Worm (Caenorhabditis elegans) whole organism, L1 larva: ENCODE measurements around the gene T10F2.2.

ENCODE experiments used
- C34B4.2 ChIP-seq: sonication (generic microtip); optimal IDR thresholded peaks from 2 replicates; lab custom pipeline; 2017; ENCODE audit warnings: mild to moderate bottlenecking, missing genetic modification characterization, missing compliant biosample characterization
- F16B12.6 ChIP-seq: fragments of 150-350 bp; optimal IDR thresholded peaks from 2 replicates; lab custom pipeline; 2014; ENCODE audit warnings: missing biosample characterization, missing genetic modification characterization
- alr-1 ChIP-seq: fragments of 200-800 bp; sonication (Bioruptor generic); optimal IDR thresholded peaks from 2 replicates; lab custom pipeline; 2018; ENCODE audit warnings: borderline replicate concordance, mild to moderate bottlenecking, missing genetic modification characterization, missing compliant biosample characterization
- aly-2 ChIP-seq: fragments of 150-350 bp; optimal IDR thresholded peaks from 2 replicates; lab custom pipeline; 2014; ENCODE audit warnings: missing biosample characterization, missing genetic modification characterization
- ama-1 ChIP-seq: fragments of 150-350 bp; optimal IDR thresholded peaks from 2 replicates; lab custom pipeline; 2014
- blmp-1 ChIP-seq: fragments of 150-350 bp; optimal IDR thresholded peaks from 2 replicates; lab custom pipeline; 2014; ENCODE audit warnings: missing biosample characterization, missing genetic modification characterization
- ceh-8 ChIP-seq: fragments of 200-800 bp; sonication (Bioruptor generic); optimal IDR thresholded peaks from 2 replicates; lab custom pipeline; 2018; ENCODE audit warnings: mild to moderate bottlenecking, missing genetic modification characterization, moderate library complexity, missing compliant biosample characterization
- ceh-90 ChIP-seq: sonication (generic microtip); optimal IDR thresholded peaks from 2 replicates; lab custom pipeline; 2016; ENCODE audit warnings: missing genetic modification characterization, missing compliant biosample characterization
- ces-1 ChIP-seq: fragments of 150-350 bp; optimal IDR thresholded peaks from 2 replicates; lab custom pipeline; 2014; ENCODE audit warnings: missing biosample characterization, missing genetic modification reagents, missing genetic modification characterization
- efl-1 ChIP-seq, 4 experiments: fragments of 150-350 bp; optimal IDR thresholded peaks in 3 of 4; peaks in 1 of 4; 1 replicate in 1 of 4; 2 replicates in 3 of 4; lab custom pipeline; 2014; ENCODE audit warnings: missing biosample characterization in 2 of 4, missing genetic modification characterization in 2 of 4, missing genetic modification reagents in 2 of 4
- efl-3 ChIP-seq: fragments of 200-800 bp; sonication (Bioruptor generic); optimal IDR thresholded peaks from 2 replicates; lab custom pipeline; 2018; ENCODE audit warnings: mild to moderate bottlenecking, missing genetic modification characterization, missing compliant biosample characterization
- egl-13 ChIP-seq: sonication (generic microtip); optimal IDR thresholded peaks from 2 replicates; lab custom pipeline; 2016; ENCODE audit warnings: missing genotype, missing genetic modification reagents, missing genetic modification characterization, missing compliant biosample characterization
- egl-27 ChIP-seq, 2 experiments: fragments of 150-350 bp in 1 of 2; sonication (generic microtip); optimal IDR thresholded peaks; 3 replicates each; lab custom pipeline; 2017 to 2018; ENCODE audit warnings: missing biosample characterization in 2 of 2, missing genetic modification characterization in 2 of 2, missing genetic modification reagents in 2 of 2
- elt-2 ChIP-seq: sonication (generic microtip); optimal IDR thresholded peaks from 2 replicates; lab custom pipeline; 2016; ENCODE audit warnings: missing genetic modification characterization, mild to moderate bottlenecking, inconsistent platforms, missing compliant biosample characterization, missing genetic modification reagents
- elt-3 ChIP-seq, 6 experiments: fragments of 150-350 bp in 1 of 6; sonication (generic microtip); optimal IDR thresholded peaks; 2 replicates each; lab custom pipeline; 2017 to 2018; ENCODE audit warnings: missing biosample characterization in 6 of 6, missing genetic modification characterization in 6 of 6, inconsistent platforms in 1 of 6
- ets-5 ChIP-seq: fragments of 200-800 bp; sonication (Bioruptor generic); IDR thresholded peaks from 2 replicates; pipeline ENCODE4 v1.3.6; 2022; ENCODE audit warnings: missing genetic modification characterization, missing compliant biosample characterization
- fkh-4 ChIP-seq: sonication (generic microtip); optimal IDR thresholded peaks from 2 replicates; lab custom pipeline; 2016; ENCODE audit warnings: missing compliant biosample characterization, missing genetic modification characterization, borderline replicate concordance
- hlh-17 ChIP-seq: fragments of 200-800 bp; sonication (Bioruptor generic); optimal IDR thresholded peaks from 2 replicates; lab custom pipeline; 2018; ENCODE audit warnings: missing genetic modification characterization, mild to moderate bottlenecking, missing compliant biosample characterization, moderate library complexity, borderline replicate concordance
- hpl-2 ChIP-seq: fragments of 150-350 bp; optimal IDR thresholded peaks from 2 replicates; lab custom pipeline; 2014; ENCODE audit warnings: missing biosample characterization, missing genetic modification reagents, missing genetic modification characterization
- jun-1 ChIP-seq: fragments of 150-350 bp; optimal IDR thresholded peaks from 2 replicates; lab custom pipeline; 2014; ENCODE audit warnings: missing biosample characterization, missing genetic modification reagents, missing genetic modification characterization
- lin-14 ChIP-seq: fragments of 200-800 bp; sonication (Bioruptor generic); optimal IDR thresholded peaks from 2 replicates; lab custom pipeline; 2018; ENCODE audit warnings: mild to moderate bottlenecking, missing genetic modification characterization, moderate library complexity, missing compliant biosample characterization
- lin-35 ChIP-seq, 2 experiments: fragments of 150-350 bp; optimal IDR thresholded peaks; 2 replicates each; lab custom pipeline; 2014; ENCODE audit warnings: missing biosample characterization in 2 of 2, missing genetic modification characterization in 2 of 2, missing genetic modification reagents in 2 of 2
- lsy-2 ChIP-seq, 2 experiments: fragments of 150-350 bp; optimal IDR thresholded peaks; 2 replicates each; lab custom pipeline; 2014; ENCODE audit warnings: missing biosample characterization in 2 of 2, missing genetic modification characterization in 2 of 2
- mdl-1 ChIP-seq, 2 experiments: fragments of 150-350 bp; optimal IDR thresholded peaks; 2 replicates each; lab custom pipeline; 2014 to 2017; ENCODE audit warnings: missing biosample characterization in 2 of 2, missing genetic modification characterization in 2 of 2, inconsistent platforms in 1 of 2
- nhr-12 ChIP-seq: sonication (generic microtip); optimal IDR thresholded peaks from 2 replicates; lab custom pipeline; 2017; ENCODE audit warnings: missing biosample characterization, missing genetic modification characterization
- nhr-19 ChIP-seq: fragments of 200-800 bp; sonication (Bioruptor generic); conservative IDR thresholded peaks from 2 replicates; pipeline ENCODE4 v1.3.6; 2022; ENCODE audit warnings: missing genetic modification characterization, missing compliant biosample characterization
- nhr-71 ChIP-seq: sonication (generic microtip); optimal IDR thresholded peaks from 2 replicates; lab custom pipeline; 2016; ENCODE audit warnings: mild to moderate bottlenecking, missing genetic modification characterization, moderate library complexity, missing compliant biosample characterization
- nhr-76 ChIP-seq: sonication (generic microtip); optimal IDR thresholded peaks from 2 replicates; lab custom pipeline; 2017; ENCODE audit warnings: missing biosample characterization, missing genetic modification characterization
- nhr-77 ChIP-seq: fragments of 150-350 bp; optimal IDR thresholded peaks from 2 replicates; lab custom pipeline; 2014; ENCODE audit warnings: missing biosample characterization, missing genetic modification characterization
- nhr-84 ChIP-seq: sonication (generic microtip); optimal IDR thresholded peaks from 2 replicates; lab custom pipeline; 2017; ENCODE audit warnings: missing biosample characterization, missing genetic modification characterization
- nhr-85 ChIP-seq: sonication (generic microtip); peaks from one replicate; lab custom pipeline; 2016; ENCODE audit warnings: missing genetic modification characterization, inconsistent platforms, missing compliant biosample characterization
- pag-3 ChIP-seq: sonication (generic microtip); optimal IDR thresholded peaks from 2 replicates; lab custom pipeline; 2017; ENCODE audit warnings: missing genetic modification characterization, mild to moderate bottlenecking, missing compliant biosample characterization, antibody characterized with exemption, borderline replicate concordance; ENCODE audit not compliant: insufficient read depth
- pax-3 ChIP-seq: fragments of 200-800 bp; sonication (Bioruptor generic); optimal IDR thresholded peaks from 2 replicates; lab custom pipeline; 2018; ENCODE audit warnings: mild to moderate bottlenecking, missing genetic modification characterization, moderate library complexity, missing compliant biosample characterization
- rnt-1 ChIP-seq: sonication (generic microtip); optimal IDR thresholded peaks from 2 replicates; lab custom pipeline; 2016; ENCODE audit warnings: mild to moderate bottlenecking, missing genetic modification characterization, moderate library complexity, missing compliant biosample characterization
- snpc-4 ChIP-seq: fragments of 150-350 bp; optimal IDR thresholded peaks from 2 replicates; lab custom pipeline; 2014; ENCODE audit warnings: missing biosample characterization, missing genetic modification characterization
- snu-23 ChIP-seq: sonication (generic microtip); optimal IDR thresholded peaks from 2 replicates; lab custom pipeline; 2016; ENCODE audit warnings: missing genetic modification characterization, missing compliant biosample characterization
- sox-4 ChIP-seq: sonication (generic microtip); optimal IDR thresholded peaks from 2 replicates; lab custom pipeline; 2016; ENCODE audit warnings: missing genetic modification characterization, missing compliant biosample characterization
- sptf-1 ChIP-seq: fragments of 150-350 bp; optimal IDR thresholded peaks from 2 replicates; lab custom pipeline; 2014; ENCODE audit warnings: missing biosample characterization, missing genetic modification characterization
- sup-37 ChIP-seq: fragments of 200-800 bp; sonication (Bioruptor generic); optimal IDR thresholded peaks from 2 replicates; lab custom pipeline; 2018; ENCODE audit warnings: mild to moderate bottlenecking, missing genetic modification characterization, missing compliant biosample characterization
- tlp-1 ChIP-seq: fragments of 150-350 bp; optimal IDR thresholded peaks from 2 replicates; lab custom pipeline; 2014; ENCODE audit warnings: missing biosample characterization, missing genetic modification characterization
- unc-130 ChIP-seq: fragments of 150-350 bp; optimal IDR thresholded peaks from 2 replicates; lab custom pipeline; 2017; ENCODE audit warnings: missing biosample characterization, missing genetic modification characterization, inconsistent platforms
- vab-15 ChIP-seq: sonication (generic microtip); optimal IDR thresholded peaks from 2 replicates; lab custom pipeline; 2017; ENCODE audit warnings: missing genotype, mild to moderate bottlenecking, missing genetic modification characterization, missing compliant biosample characterization
- xbp-1 ChIP-seq: sonication (generic microtip); optimal IDR thresholded peaks from 2 replicates; lab custom pipeline; 2016; ENCODE audit warnings: missing genetic modification characterization, missing compliant biosample characterization
- zag-1 ChIP-seq: fragments of 150-350 bp; optimal IDR thresholded peaks from 2 replicates; lab custom pipeline; 2014; ENCODE audit warnings: missing biosample characterization, missing genetic modification characterization
- zip-4 ChIP-seq: fragments of 200-800 bp; sonication (Bioruptor generic); optimal IDR thresholded peaks from 2 replicates; lab custom pipeline; 2018; ENCODE audit warnings: mild to moderate bottlenecking, missing genetic modification characterization, moderate library complexity, missing compliant biosample characterization
- ztf-4 ChIP-seq: fragments of 150-350 bp; optimal IDR thresholded peaks from 2 replicates; lab custom pipeline; 2014; ENCODE audit warnings: missing biosample characterization, missing genetic modification characterization

T10F2.2 gene

ce11 chrIII:5196298-5197045 lies 31.4 kb upstream of the T10F2.2 start:
- no peak for TF ChIP-seq vab-15 (tag; lab: Kevin White, UChicago)
- peak in 1 of 2 experiments; percentile 0 for TF ChIP-seq efl-1 (optimal IDR thresholded peaks at IDR 0.05; lab: Kevin White, UChicago)
- TF ChIP-seq efl-1 (GFP tag; optimal IDR thresholded peaks at IDR 0.05 in 1 of 2; lab: Kevin White, UChicago) = no peak
- TF ChIP-seq rnt-1 = no peak
- peak; percentile 13 for TF ChIP-seq nhr-71 (tag; lab: Kevin White, UChicago)
- TF ChIP-seq lin-35 (GFP tag; optimal IDR thresholded peaks at IDR 0.05; lab: Kevin White, UChicago) = no peak
- TF ChIP-seq nhr-85 (tag; lab: Kevin White, UChicago) = peak; percentile 62
- no peak for TF ChIP-seq efl-3
- TF ChIP-seq aly-2 (tag; lab: Kevin White, UChicago) = peak; percentile 65
- peak; percentile 21 for TF ChIP-seq ama-1 (lab: Kevin White, UChicago)
- no peak for TF ChIP-seq snu-23 (GFP tag; lab: Kevin White, UChicago)
- no peak for TF ChIP-seq C34B4.2
- peak; percentile 5 for TF ChIP-seq elt-2 (tag; lab: Kevin White, UChicago)

- TF ChIP-seq zag-1 (tag; lab: Kevin White, UChicago) (no peak), sup-37 (GFP tag; lab: Kevin White, UChicago) (no peak), hlh-17 (no peak), unc-130 (tag; lab: Kevin White, UChicago) (no peak), egl-13 (tag; lab: Kevin White, UChicago) (no peak), alr-1 (tag; lab: Kevin White, UChicago) (no peak), elt-3 (tag; optimal IDR thresholded peaks at IDR 0.05; lab: Kevin White, UChicago) (peak in 1 of 6 experiments; percentile 10), sptf-1 (tag; lab: Kevin White, UChicago) (no peak), elt-2 (tag; lab: Kevin White, UChicago) (no peak), ama-1 (lab: Kevin White, UChicago) (no peak), snpc-4 (tag; lab: Kevin White, UChicago) (no peak), egl-27 (tag; optimal IDR thresholded peaks at IDR 0.05; lab: Kevin White, UChicago) (no peak), mdl-1 (tag; optimal IDR thresholded peaks at IDR 0.05; lab: Kevin White, UChicago) (no peak), nhr-19 (GFP tag; lab: Robert Waterston, UW) (no peak), efl-1 (optimal IDR thresholded peaks at IDR 0.05; lab: Kevin White, UChicago) (no peak), efl-1 (GFP tag; optimal IDR thresholded peaks at IDR 0.05 in 1 of 2; lab: Kevin White, UChicago) (peak in 1 of 2 experiments; percentile 66), nhr-85 (tag; lab: Kevin White, UChicago) (peak; percentile 26), tlp-1 (no peak), sox-4 (tag; lab: Kevin White, UChicago) (no peak), lin-35 (GFP tag; optimal IDR thresholded peaks at IDR 0.05; lab: Kevin White, UChicago) (no peak), nhr-76 (no peak)
These were observed 30.6 kb upstream of the T10F2.2 start, which contains the start of gene moc-6 for ce11 chrIII:5195690-5196089. Gene moc-6 (plus strand): TSS chrIII:5195990.

ce11 chrIII:5193266-5193665 lies 28.2 kb upstream of the T10F2.2 start:
- TF ChIP-seq xbp-1 (tag; lab: Kevin White, UChicago) = no peak
- no peak for TF ChIP-seq jun-1 (tag; lab: Kevin White, UChicago)
- no peak for TF ChIP-seq ztf-4 (tag; lab: Kevin White, UChicago)
- TF ChIP-seq zip-4 = no peak
- TF ChIP-seq lsy-2 (tag; optimal IDR thresholded peaks at IDR 0.05; lab: Kevin White, UChicago) = peak in 1 of 2 experiments; percentile 54
- TF ChIP-seq fkh-4 (tag; lab: Kevin White, UChicago) = no peak
- no peak for TF ChIP-seq ceh-8 (GFP tag; lab: Kevin White, UChicago)
- peak in 1 of 2 experiments; percentile 53 for TF ChIP-seq lin-35 (GFP tag; optimal IDR thresholded peaks at IDR 0.05; lab: Kevin White, UChicago)
- TF ChIP-seq ets-5 (GFP tag; lab: Robert Waterston, UW) = no peak
- TF ChIP-seq ceh-90 (tag; lab: Kevin White, UChicago) = no peak
- no peak for TF ChIP-seq ces-1 (GFP tag; lab: Kevin White, UChicago)
- TF ChIP-seq elt-3 (tag; optimal IDR thresholded peaks at IDR 0.05; lab: Kevin White, UChicago) = no peak
- no peak for TF ChIP-seq F16B12.6
- no peak for TF ChIP-seq nhr-84 (tag; lab: Kevin White, UChicago)
- no peak for TF ChIP-seq nhr-12 (tag; lab: Kevin White, UChicago)
- TF ChIP-seq mdl-1 (tag; optimal IDR thresholded peaks at IDR 0.05; lab: Kevin White, UChicago) = no peak
- no peak for TF ChIP-seq pag-3 (tag; lab: Kevin White, UChicago)
- TF ChIP-seq sptf-1 (tag; lab: Kevin White, UChicago) = no peak
- TF ChIP-seq blmp-1 = peak; percentile 53
- no peak for TF ChIP-seq nhr-77 (tag; lab: Kevin White, UChicago)
- no peak for TF ChIP-seq rnt-1
- TF ChIP-seq lin-14 (GFP tag; lab: Kevin White, UChicago) = no peak
- TF ChIP-seq pax-3 (tag; lab: Kevin White, UChicago) = no peak
- no peak for TF ChIP-seq hpl-2 (GFP tag; lab: Kevin White, UChicago)
